Fruit fly (Drosophila melanogaster): ENCODE data around the gene CG43335.
A peak's percentile ranks its signal among the peaks of the same experiment; 100 is the strongest.

Gene CG43335

dm6 chr3R:15640006-15640405 lies 4.7 kb downstream of the CG43335 start:
- TF ChIP-seq CTCF (optimal IDR thresholded peaks at IDR 0.05) (no peak), CG8478 (optimal IDR thresholded peaks at IDR 0.05) (no peak)

dm6 chr3R:15641320-15641952 lies 6.2 kb downstream of the CG43335 start:
- TF ChIP-seq CTCF (optimal IDR thresholded peaks at IDR 0.05) (peak; percentile 70 to 76), CG8478 (optimal IDR thresholded peaks at IDR 0.05) (no peak)

dm6 chr3R:15642804-15643203 lies 7.5 kb downstream of the CG43335 start:
- TF ChIP-seq CTCF (optimal IDR thresholded peaks at IDR 0.05) (no peak), CG8478 (optimal IDR thresholded peaks at IDR 0.05) (no peak)

- TF ChIP-seq CTCF (optimal IDR thresholded peaks at IDR 0.05) (no peak), CG8478 (optimal IDR thresholded peaks at IDR 0.05) (no peak)
These were observed 9.5 kb downstream of the CG43335 start for dm6 chr3R:15644733-15645132.

dm6 chr3R:15646899-15647443 lies 11.7 kb downstream of the CG43335 start:
- no peak for TF ChIP-seq CG8478 (optimal IDR thresholded peaks at IDR 0.05)

dm6 chr3R:15648898-15649297 lies 13.6 kb downstream of the CG43335 start:
- TF ChIP-seq CG8478 (optimal IDR thresholded peaks at IDR 0.05) (no peak), CTCF (optimal IDR thresholded peaks at IDR 0.05) (no peak)

DNA sequence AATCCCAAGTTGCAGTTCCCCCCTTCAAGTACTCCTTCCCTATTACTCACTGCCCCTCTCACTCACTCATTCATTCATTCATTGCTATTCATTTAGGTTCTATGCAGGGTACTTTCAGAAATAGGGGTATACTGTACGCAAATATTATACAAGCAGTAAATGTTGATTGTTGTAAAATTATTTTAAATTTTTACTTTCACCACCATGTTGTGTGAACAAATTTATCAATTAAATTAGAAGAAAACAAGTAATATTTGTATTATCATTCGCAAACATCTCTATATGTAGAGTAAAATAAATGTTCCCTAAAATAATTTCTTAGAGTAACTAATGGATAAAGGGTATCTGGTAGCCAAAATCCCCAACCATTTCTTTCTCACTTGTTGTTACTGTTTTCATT lies 15.0 kb downstream of the CG43335 start:
- TF ChIP-seq CG8478 (optimal IDR thresholded peaks at IDR 0.05) (no peak), CTCF (optimal IDR thresholded peaks at IDR 0.05) (no peak)

DNA sequence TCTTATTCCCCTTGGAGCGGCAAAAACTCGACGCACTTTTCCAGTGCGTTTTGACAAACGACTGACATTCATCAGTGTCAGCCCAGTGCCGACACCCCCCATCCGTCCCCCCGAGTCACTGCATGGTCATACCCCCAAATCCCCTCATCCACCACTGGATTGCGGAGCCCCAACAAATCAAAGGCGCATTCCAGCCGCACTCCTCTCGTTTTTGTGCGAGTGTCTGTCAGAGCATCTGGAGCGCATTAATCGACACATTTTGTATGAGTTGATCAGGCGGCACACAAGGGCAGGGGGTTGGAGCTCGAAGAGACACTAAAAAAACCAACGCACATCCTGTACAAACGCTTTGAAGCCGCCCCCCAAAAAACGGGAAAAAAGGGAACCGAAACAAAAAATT lies 15.4 kb downstream of the CG43335 start:
- TF ChIP-seq CG8478 (optimal IDR thresholded peaks at IDR 0.05) (no peak), CTCF (optimal IDR thresholded peaks at IDR 0.05) (no peak)

DNA sequence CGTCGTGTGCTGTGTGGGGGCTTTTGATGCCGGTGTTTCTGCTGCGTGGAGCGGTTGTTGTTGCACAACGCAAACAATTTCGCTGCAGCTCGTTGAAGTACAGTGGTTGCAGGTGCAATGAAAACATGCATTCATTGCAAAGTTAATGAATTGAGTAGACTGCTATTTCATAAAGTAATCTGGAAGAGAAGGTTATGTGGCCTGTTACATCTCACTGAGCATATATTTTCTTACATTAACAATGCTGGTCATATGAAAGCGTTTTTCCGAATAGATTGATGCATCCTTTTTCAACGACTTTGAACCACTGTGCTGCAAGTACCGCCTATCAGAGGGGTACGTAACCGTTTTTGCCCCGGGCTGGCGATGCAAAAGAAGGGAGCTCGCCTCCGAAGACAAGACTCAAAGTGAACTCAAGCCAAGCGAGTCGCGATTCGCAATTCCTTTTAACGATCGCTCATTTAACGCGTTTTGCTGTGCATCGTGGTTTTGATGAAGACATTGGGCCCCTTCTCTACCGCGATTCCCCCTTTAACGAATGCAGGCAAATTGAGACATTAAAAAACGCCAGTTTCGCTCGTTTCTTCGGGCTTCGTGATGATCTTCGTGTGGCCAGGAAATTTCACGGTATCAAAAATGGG lies 16.6 kb downstream of the CG43335 start:
- TF ChIP-seq CTCF (optimal IDR thresholded peaks at IDR 0.05) (no peak), CG8478 (optimal IDR thresholded peaks at IDR 0.05) (no peak)

dm6 chr3R:15652632-15653248 lies 17.5 kb downstream of the CG43335 start:
- TF ChIP-seq CTCF (optimal IDR thresholded peaks at IDR 0.05) (no peak), CG8478 (optimal IDR thresholded peaks at IDR 0.05) (no peak)

- TF ChIP-seq CG8478 (optimal IDR thresholded peaks at IDR 0.05) (no peak), CTCF (optimal IDR thresholded peaks at IDR 0.05) (no peak)
These were observed 18.6 kb downstream of the CG43335 start for dm6 chr3R:15653768-15654387.

- no peak for TF ChIP-seq CTCF (optimal IDR thresholded peaks at IDR 0.05)
These were observed 19.6 kb downstream of the CG43335 start for dm6 chr3R:15654870-15655269.

DNA sequence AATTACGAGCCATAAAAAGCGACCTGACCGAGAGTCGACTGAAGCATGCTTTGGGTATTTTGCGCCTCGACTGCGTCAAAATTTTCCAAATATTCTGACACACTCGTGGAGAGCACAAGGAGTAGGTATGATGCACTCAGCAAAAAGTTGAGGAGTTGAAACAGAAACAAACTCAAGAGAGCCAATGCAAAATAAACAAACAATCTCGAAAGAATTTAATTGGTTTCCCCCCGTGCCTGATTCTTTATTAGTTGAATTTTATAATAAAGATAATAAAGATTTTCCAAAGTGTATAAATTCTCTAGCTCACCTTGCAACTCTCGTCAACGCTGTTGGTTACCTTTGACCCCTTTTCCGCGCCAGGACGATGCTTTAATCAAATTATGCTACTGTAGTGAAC lies 20.1 kb downstream of the CG43335 start:
- TF ChIP-seq CG8478 (optimal IDR thresholded peaks at IDR 0.05) (no peak), CTCF (optimal IDR thresholded peaks at IDR 0.05) (no peak)

DNA sequence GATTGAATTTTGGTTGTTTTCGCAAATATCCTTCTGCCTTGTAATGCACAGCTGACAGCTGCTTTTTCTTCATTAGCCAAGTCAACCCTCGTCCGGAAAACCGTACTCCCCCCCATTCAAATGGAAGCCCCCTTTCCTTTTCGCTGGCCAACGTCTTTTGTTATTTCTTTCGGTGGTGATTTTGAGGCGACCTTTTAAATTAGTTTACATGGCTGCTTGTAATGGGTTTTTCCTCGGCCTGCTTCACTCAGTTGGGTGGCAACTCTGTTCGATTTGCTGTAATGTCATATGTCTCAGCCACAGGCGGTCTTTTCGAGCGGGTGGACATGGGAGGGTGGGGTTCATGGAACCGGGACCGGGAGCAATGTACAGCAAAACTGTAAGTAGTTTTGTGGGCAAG lies 25.2 kb downstream of the CG43335 start:
- TF ChIP-seq CG8478 (optimal IDR thresholded peaks at IDR 0.05) (no peak), CTCF (optimal IDR thresholded peaks at IDR 0.05) (no peak)

- TF ChIP-seq CTCF (optimal IDR thresholded peaks at IDR 0.05) (no peak), CG8478 (optimal IDR thresholded peaks at IDR 0.05) (no peak)
These were observed 29.3 kb downstream of the CG43335 start for dm6 chr3R:15664321-15665172.

Data from S2 (cell line).